Fruit fly (Drosophila melanogaster) whole organism, wandering third instar larva: ENCODE results near the gene Ttc19.

Source experiments
- Abd-B ChIP-seq: fragments of >200 bp; optimal IDR thresholded peaks from 2 replicates; lab custom pipeline; 2017; ENCODE audit warnings: missing biosample characterization, missing genetic modification characterization
- CG32264 ChIP-seq: fragments of 200-800 bp; sonication (Bioruptor generic); optimal IDR thresholded peaks from 2 replicates; lab custom pipeline; 2016; ENCODE audit warnings: missing biosample characterization, missing genetic modification characterization
- CG9705 ChIP-seq: fragments of 200-800 bp; sonication (Bioruptor generic); optimal IDR thresholded peaks from 2 replicates; lab custom pipeline; 2018; ENCODE audit warnings: missing biosample characterization, mild to moderate bottlenecking, missing genetic modification characterization
- CrebA ChIP-seq: fragments of 200-800 bp; sonication (Bioruptor generic); optimal IDR thresholded peaks from 2 replicates; lab custom pipeline; 2016; ENCODE audit warnings: missing biosample characterization, mild to moderate bottlenecking, missing genetic modification characterization, borderline replicate concordance
- Dfd ChIP-seq: fragments of >200 bp; optimal IDR thresholded peaks from 2 replicates; lab custom pipeline; 2017; ENCODE audit warnings: missing biosample characterization, missing genetic modification characterization
- Dif ChIP-seq: fragments of 200-275, 200-300 bp; sonication (Bioruptor generic); optimal IDR thresholded peaks from 2 replicates; lab custom pipeline; 2018; ENCODE audit warnings: missing biosample characterization, missing genetic modification characterization; ENCODE audit not compliant: partially characterized antibody
- GATAd ChIP-seq: sonication (Bioruptor generic); optimal IDR thresholded peaks from 2 replicates; lab custom pipeline; 2016; ENCODE audit warnings: missing biosample characterization, missing genetic modification characterization
- HLH106 ChIP-seq: fragments of 200-800 bp; optimal IDR thresholded peaks from 3 replicates; lab custom pipeline; 2019; ENCODE audit warnings: missing biosample characterization, mild to moderate bottlenecking, missing genetic modification characterization, moderate library complexity
- Hnf4 ChIP-seq: fragments of 200-800 bp; sonication (Bioruptor generic); optimal IDR thresholded peaks from 2 replicates; lab custom pipeline; 2016; ENCODE audit warnings: missing biosample characterization, mild to moderate bottlenecking, missing genetic modification characterization
- Hr78 ChIP-seq: fragments of >200 bp; optimal IDR thresholded peaks from 2 replicates; lab custom pipeline; 2017; ENCODE audit warnings: missing biosample characterization, missing genetic modification characterization
- Hr83 ChIP-seq: fragments of 200-300 bp; sonication (Bioruptor generic); optimal IDR thresholded peaks from 2 replicates; lab custom pipeline; 2016; ENCODE audit warnings: missing biosample characterization, mild to moderate bottlenecking, missing genetic modification characterization, moderate library complexity; ENCODE audit not compliant: poor library complexity, severe bottlenecking
- Jra ChIP-seq: sonication (Bioruptor generic); optimal IDR thresholded peaks from 2 replicates; lab custom pipeline; 2016; ENCODE audit warnings: missing biosample characterization, missing genetic modification characterization
- Mio ChIP-seq: sonication (Bioruptor generic); optimal IDR thresholded peaks from 2 replicates; lab custom pipeline; 2016; ENCODE audit warnings: missing biosample characterization, missing genetic modification characterization
- Myc ChIP-seq: fragments of >200 bp; optimal IDR thresholded peaks from 2 replicates; lab custom pipeline; 2017
- N ChIP-seq: fragments of >200 bp; optimal IDR thresholded peaks from 2 replicates; lab custom pipeline; 2018; ENCODE audit warnings: missing biosample characterization, missing external identifiers, missing genetic modification characterization
- OdsH ChIP-seq: fragments of 200-800 bp; sonication (Bioruptor generic); optimal IDR thresholded peaks from 2 replicates; lab custom pipeline; 2016; ENCODE audit warnings: missing biosample characterization, mild to moderate bottlenecking, missing genetic modification characterization
- Rel ChIP-seq, 2 experiments: fragments of 200-800 bp; sonication (Bioruptor generic) in 1 of 2; optimal IDR thresholded peaks; 2 replicates in 1 of 2; 3 replicates in 1 of 2; lab custom pipeline; 2016 to 2019; ENCODE audit warnings: mild to moderate bottlenecking in 2 of 2, missing biosample characterization in 2 of 2, missing genetic modification characterization in 2 of 2, moderate library complexity in 1 of 2
- Sp1 ChIP-seq: fragments of 200-800 bp; sonication (Bioruptor generic); optimal IDR thresholded peaks from 3 replicates; lab custom pipeline; 2019; ENCODE audit warnings: missing biosample characterization, mild to moderate bottlenecking, missing genetic modification characterization, moderate library complexity
- Vsx2 ChIP-seq: fragments of 200-300, 225-300 bp; sonication (Bioruptor generic); optimal IDR thresholded peaks from 2 replicates; lab custom pipeline; 2018; ENCODE audit warnings: missing biosample characterization, missing genetic modification characterization; ENCODE audit not compliant: partially characterized antibody
- br ChIP-seq: fragments of 200-800 bp; sonication (Bioruptor generic); optimal IDR thresholded peaks from 2 replicates; lab custom pipeline; 2016; ENCODE audit warnings: missing biosample characterization, missing genetic modification characterization
- brk ChIP-seq: fragments of 200-800 bp; sonication (Bioruptor generic); optimal IDR thresholded peaks from 2 replicates; lab custom pipeline; 2016; ENCODE audit warnings: missing biosample characterization, mild to moderate bottlenecking, missing genetic modification characterization
- dl ChIP-seq, 2 experiments: fragments of 175-275, 200-275 bp in 1 of 2; fragments of 200-275 bp in 1 of 2; sonication (Bioruptor generic); optimal IDR thresholded peaks; lab custom pipeline; 2018; ENCODE audit warnings: mild to moderate bottlenecking in 2 of 2, missing biosample characterization in 2 of 2, missing genetic modification characterization in 2 of 2, moderate library complexity in 2 of 2; ENCODE audit not compliant: partially characterized antibody in 2 of 2, insufficient read depth in 1 of 2
- dmrt93B ChIP-seq: fragments of 200-800 bp; sonication (Bioruptor generic); optimal IDR thresholded peaks from 2 replicates; lab custom pipeline; 2018; ENCODE audit warnings: missing biosample characterization, mild to moderate bottlenecking, missing genetic modification characterization
- dsf ChIP-seq: sonication (Bioruptor generic); optimal IDR thresholded peaks from 2 replicates; lab custom pipeline; 2016; ENCODE audit warnings: missing biosample characterization, missing genetic modification characterization, borderline replicate concordance
- ey ChIP-seq: fragments of 200-800 bp; sonication (Bioruptor generic); optimal IDR thresholded peaks from 2 replicates; lab custom pipeline; 2016; ENCODE audit warnings: missing biosample characterization, missing genetic modification characterization
- foxo ChIP-seq, 2 experiments: fragments of 200-800 bp; sonication (Bioruptor generic); optimal IDR thresholded peaks; 2 replicates in 1 of 2; 3 replicates in 1 of 2; lab custom pipeline; 2016 to 2017; ENCODE audit warnings: missing biosample characterization in 2 of 2, missing genetic modification characterization in 2 of 2
- fru ChIP-seq: fragments of 200-800 bp; sonication (Bioruptor generic); optimal IDR thresholded peaks from 3 replicates; lab custom pipeline; 2016; ENCODE audit warnings: missing biosample characterization, mild to moderate bottlenecking, missing genetic modification characterization
- h ChIP-seq: fragments of 200-800 bp; sonication (Bioruptor generic); optimal IDR thresholded peaks from 3 replicates; lab custom pipeline; 2016; ENCODE audit warnings: missing biosample characterization, mild to moderate bottlenecking, missing genetic modification characterization
- jim ChIP-seq: fragments of 175-275, 200-325 bp; sonication (Bioruptor generic); optimal IDR thresholded peaks from 2 replicates; lab custom pipeline; 2016; ENCODE audit warnings: missing biosample characterization, mild to moderate bottlenecking, missing genetic modification characterization
- lola ChIP-seq: fragments of >200 bp; optimal IDR thresholded peaks from 2 replicates; lab custom pipeline; 2017; ENCODE audit warnings: missing biosample characterization, missing genetic modification characterization
- pan ChIP-seq: fragments of >200 bp; optimal IDR thresholded peaks from 2 replicates; lab custom pipeline; 2017
- psq ChIP-seq: fragments of 200-800 bp; sonication (Bioruptor generic); optimal IDR thresholded peaks from 3 replicates; lab custom pipeline; 2017; ENCODE audit warnings: missing biosample characterization, mild to moderate bottlenecking, missing genetic modification characterization, moderate library complexity
- rgr ChIP-seq: fragments of 200-800 bp; sonication (Bioruptor generic); optimal IDR thresholded peaks from 3 replicates; lab custom pipeline; 2016; ENCODE audit warnings: missing biosample characterization, mild to moderate bottlenecking, missing genetic modification characterization
- sage ChIP-seq: fragments of 200-800 bp; sonication (Bioruptor generic); optimal IDR thresholded peaks from 2 replicates; lab custom pipeline; 2016; ENCODE audit warnings: missing biosample characterization, mild to moderate bottlenecking, missing genetic modification characterization
- sv ChIP-seq: fragments of 200-800 bp; sonication (Bioruptor generic); optimal IDR thresholded peaks from 3 replicates; lab custom pipeline; 2016; ENCODE audit warnings: missing biosample characterization, missing genetic modification characterization
- tai ChIP-seq: sonication (Bioruptor generic); optimal IDR thresholded peaks from 2 replicates; lab custom pipeline; 2016; ENCODE audit warnings: missing biosample characterization, missing genetic modification characterization
- usp ChIP-seq: fragments of >200 bp; optimal IDR thresholded peaks from 2 replicates; lab custom pipeline; 2017; ENCODE audit warnings: missing biosample characterization, missing genetic modification characterization
- woc ChIP-seq: sonication (Bioruptor generic); optimal IDR thresholded peaks from 2 replicates; lab custom pipeline; 2016; ENCODE audit warnings: missing biosample characterization, mild to moderate bottlenecking, missing genetic modification characterization

The Ttc19 gene

DNA sequence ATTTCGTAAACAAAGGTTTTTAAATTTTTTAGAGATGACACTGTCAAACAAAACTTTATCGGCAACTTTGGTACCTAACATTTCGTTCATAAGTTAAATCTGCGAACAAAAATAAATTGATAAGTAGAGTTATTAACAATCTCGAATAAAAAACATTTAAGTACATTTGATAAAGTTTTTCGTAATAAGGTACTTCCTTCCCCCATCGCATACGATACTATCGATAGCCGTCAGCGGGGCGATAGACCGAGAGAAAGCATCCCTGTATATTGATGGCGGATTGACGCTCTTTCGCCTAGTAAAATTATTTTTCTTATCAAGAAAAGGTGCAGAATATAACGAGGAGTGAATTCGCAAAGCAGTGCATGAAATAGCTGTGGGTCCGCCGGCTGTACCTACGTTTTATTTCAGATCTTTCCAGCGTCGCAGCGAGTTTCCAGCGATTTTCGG is at the start of gene Ttc19, which contains the start of gene Acn:
Gene Ttc19, minus strand, starts transcription at position 38 of the 450 bp plus-strand sequence.
Gene Acn, plus strand, starts transcription at position 245 of the 450 bp plus-strand sequence.
- TF ChIP-seq Dif (no peak), Rel (GFP tag; optimal IDR thresholded peaks at IDR 0.05; lab: Kevin White, UChicago) (no peak), Rel (tag; optimal IDR thresholded peaks at IDR 0.05; lab: Kevin White, UChicago) (peak; percentile 45), fru (peak; percentile 88), CrebA (no peak), Myc (lab: Kevin White, UChicago) (peak; percentile 41), pan (lab: Kevin White, UChicago) (no peak), Jra (GFP tag; lab: Kevin White, UChicago) (peak; percentile 95), jim (GFP tag; lab: Kevin White, UChicago) (no peak), h (GFP tag; lab: Kevin White, UChicago) (peak; percentile 90), Hnf4 (no peak), psq (peak; percentile 78), Vsx2 (GFP tag; lab: Kevin White, UChicago) (no peak), woc (peak; percentile 86), HLH106 (tag; lab: Kevin White, UChicago) (peak; percentile 83), ey (GFP tag; lab: Kevin White, UChicago) (peak; percentile 89), Mio (GFP tag; lab: Kevin White, UChicago) (peak; percentile 17), sage (GFP tag; lab: Kevin White, UChicago) (no peak), Dfd (GFP tag; lab: Kevin White, UChicago) (no peak), OdsH (GFP tag; lab: Kevin White, UChicago) (peak; percentile 75), N (GFP tag; lab: Kevin White, UChicago) (no peak), dl (GFP tag; optimal IDR thresholded peaks at IDR 0.05; lab: Kevin White, UChicago; ENCODE audit: insufficient read depth in 1 of 2, partially characterized antibody in 2 of 2) (no peak), Sp1 (GFP tag; lab: Kevin White, UChicago) (peak; percentile 81), Hr78 (GFP tag; lab: Kevin White, UChicago) (no peak), brk (GFP tag; lab: Kevin White, UChicago) (no peak), lola (GFP tag; lab: Kevin White, UChicago) (no peak), rgr (GFP tag; lab: Kevin White, UChicago) (peak; percentile 90), CG9705 (GFP tag; lab: Kevin White, UChicago) (peak; percentile 83), usp (GFP tag; lab: Kevin White, UChicago) (no peak), dmrt93B (GFP tag; lab: Kevin White, UChicago) (no peak), Hr83 (GFP tag; lab: Kevin White, UChicago) (peak; percentile 66), Abd-B (GFP tag; lab: Kevin White, UChicago) (no peak), foxo (GFP tag; optimal IDR thresholded peaks at IDR 0.05; lab: Kevin White, UChicago) (peak; percentile 60 to 88), br (peak; percentile 88), CG32264 (GFP tag; lab: Kevin White, UChicago) (peak; percentile 76), GATAd (peak; percentile 73), dsf (GFP tag; lab: Kevin White, UChicago) (peak; percentile 93), tai (GFP tag; lab: Kevin White, UChicago) (no peak), sv (peak; percentile 82)

DNA sequence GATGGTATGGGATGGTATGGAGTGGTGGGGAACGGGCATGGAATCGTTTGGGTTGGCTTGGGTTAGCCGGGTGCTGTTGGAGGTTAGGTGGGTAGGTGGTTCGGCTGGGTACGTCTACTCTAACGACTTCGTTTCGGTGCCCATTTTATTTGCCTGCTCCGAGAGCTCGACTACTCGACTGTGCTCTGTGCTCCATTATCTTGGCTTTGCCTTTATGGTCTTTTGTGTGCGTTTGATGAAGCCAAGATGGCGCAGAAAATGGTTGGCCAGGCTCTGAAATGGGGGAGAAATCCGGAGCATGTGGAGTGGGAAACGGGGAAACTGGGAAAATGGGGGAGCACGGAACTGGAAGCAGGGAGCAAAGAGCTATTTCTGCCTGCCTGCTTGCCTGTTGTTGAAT is 48.9 kb upstream of the Ttc19 start:
- TF ChIP-seq pan (lab: Kevin White, UChicago) (no peak), HLH106 (tag; lab: Kevin White, UChicago) (no peak), CG32264 (GFP tag; lab: Kevin White, UChicago) (no peak), Mio (GFP tag; lab: Kevin White, UChicago) (no peak), dmrt93B (GFP tag; lab: Kevin White, UChicago) (no peak), sv (no peak), Sp1 (GFP tag; lab: Kevin White, UChicago) (no peak), GATAd (no peak)
